Worm (Caenorhabditis elegans) whole organism, L1 larva: ENCODE measurements around the gene fbxa-65.

Experiments used
- aha-1 ChIP-seq: fragments of 150-350 bp; optimal IDR thresholded peaks from 2 replicates; lab custom pipeline; 2014; ENCODE audit warnings: missing biosample characterization, missing genetic modification characterization
- ama-1 ChIP-seq: fragments of 150-350 bp; optimal IDR thresholded peaks from 2 replicates; lab custom pipeline; 2014
- elt-2 ChIP-seq: sonication (generic microtip); optimal IDR thresholded peaks from 2 replicates; lab custom pipeline; 2016; ENCODE audit warnings: missing genetic modification characterization, mild to moderate bottlenecking, inconsistent platforms, missing compliant biosample characterization, missing genetic modification reagents
- fos-1 ChIP-seq: fragments of 150-350 bp; optimal IDR thresholded peaks from 2 replicates; lab custom pipeline; 2014; ENCODE audit warnings: missing biosample characterization, missing genetic modification characterization
- nhr-77 ChIP-seq: fragments of 150-350 bp; optimal IDR thresholded peaks from 2 replicates; lab custom pipeline; 2014; ENCODE audit warnings: missing biosample characterization, missing genetic modification characterization
- sptf-1 ChIP-seq: fragments of 150-350 bp; optimal IDR thresholded peaks from 2 replicates; lab custom pipeline; 2014; ENCODE audit warnings: missing biosample characterization, missing genetic modification characterization
- unc-130 ChIP-seq: fragments of 150-350 bp; optimal IDR thresholded peaks from 2 replicates; lab custom pipeline; 2017; ENCODE audit warnings: missing biosample characterization, missing genetic modification characterization, inconsistent platforms
- unc-30 ChIP-seq: sonication (generic microtip); optimal IDR thresholded peaks from 2 replicates; lab custom pipeline; 2017; ENCODE audit warnings: missing biosample characterization, missing genetic modification characterization

DNA sequence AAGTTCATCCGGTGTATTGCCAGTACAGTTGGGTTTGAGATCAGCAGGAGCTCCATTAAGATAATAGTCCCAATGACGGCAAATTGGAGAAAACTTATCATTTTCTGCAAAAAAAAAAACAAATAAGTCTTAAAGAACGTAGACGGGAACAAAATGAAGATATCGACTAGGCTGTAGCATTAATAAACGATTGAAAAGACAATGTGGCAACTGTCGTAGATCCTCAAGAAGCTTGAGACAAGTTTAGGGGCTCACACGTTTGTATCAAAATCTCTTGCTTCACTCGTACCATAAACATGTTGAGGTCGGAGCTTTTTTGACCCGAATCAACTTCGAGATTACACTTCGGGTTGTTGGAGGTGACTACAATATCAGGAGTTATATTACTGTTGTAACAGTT is 26.3 kb downstream of the fbxa-65 start, which contains the start of gene F35F10.14:
- no peak for TF ChIP-seq sptf-1 (tag; lab: Kevin White, UChicago)
- TF ChIP-seq nhr-77 = no peak
- TF ChIP-seq elt-2 (tag; lab: Kevin White, UChicago) = no peak
- TF ChIP-seq ama-1 (lab: Kevin White, UChicago) = no peak
- TF ChIP-seq aha-1 (tag; lab: Kevin White, UChicago) = no peak
- no peak for TF ChIP-seq fos-1
- TF ChIP-seq unc-130 (tag; lab: Kevin White, UChicago) = no peak
- TF ChIP-seq unc-30 (tag; lab: Kevin White, UChicago) = no peak
